Worm (Caenorhabditis elegans) whole organism, mixed stage, embryonic: ENCODE results near the gene B0244.9.

Source experiments
- M03D4.4 ChIP-seq: sonication (generic microtip); optimal IDR thresholded peaks from 2 replicates; lab custom pipeline; 2017; ENCODE audit warnings: mild to moderate bottlenecking, missing genetic modification characterization, missing compliant biosample characterization
- blmp-1 ChIP-seq: fragments of 150-350 bp; optimal IDR thresholded peaks from 2 replicates; lab custom pipeline; 2014; ENCODE audit warnings: missing biosample characterization, missing genetic modification characterization
- ceh-39 ChIP-seq: fragments of 150-350 bp; optimal IDR thresholded peaks from 2 replicates; lab custom pipeline; 2014; ENCODE audit warnings: missing biosample characterization, missing genetic modification characterization
- ceh-43 ChIP-seq: fragments of 200-800 bp; sonication (Bioruptor generic); optimal IDR thresholded peaks from 2 replicates; lab custom pipeline; 2018; ENCODE audit warnings: mild to moderate bottlenecking, missing genetic modification characterization, moderate library complexity, missing compliant biosample characterization
- ceh-83 ChIP-seq: fragments of 200-800 bp; sonication (Bioruptor generic); optimal IDR thresholded peaks from 2 replicates; lab custom pipeline; 2018; ENCODE audit warnings: mild to moderate bottlenecking, missing genetic modification characterization, missing compliant biosample characterization
- ces-1 ChIP-seq: fragments of 150-350 bp; optimal IDR thresholded peaks from 2 replicates; lab custom pipeline; 2014; ENCODE audit warnings: missing biosample characterization, missing genetic modification reagents, missing genetic modification characterization
- cnd-1 ChIP-seq: fragments of 200-800 bp; sonication (Bioruptor generic); optimal IDR thresholded peaks from 2 replicates; lab custom pipeline; 2018; ENCODE audit warnings: mild to moderate bottlenecking, missing genetic modification characterization, missing compliant biosample characterization
- drap-1 ChIP-seq: fragments of 200-800 bp; sonication (Bioruptor generic); optimal IDR thresholded peaks from 3 replicates; lab custom pipeline; 2018; ENCODE audit warnings: mild to moderate bottlenecking, missing genetic modification characterization, missing compliant biosample characterization
- elt-1 ChIP-seq: sonication (generic microtip); optimal IDR thresholded peaks from 2 replicates; lab custom pipeline; 2017; ENCODE audit warnings: missing genetic modification characterization, mild to moderate bottlenecking, missing compliant biosample characterization, antibody characterized with exemption, moderate library complexity, borderline replicate concordance; ENCODE audit not compliant: insufficient read depth
- flh-1 ChIP-seq: fragments of 200-800 bp; sonication (Bioruptor generic); optimal IDR thresholded peaks from 2 replicates; lab custom pipeline; 2018; ENCODE audit warnings: mild to moderate bottlenecking, missing genetic modification characterization, moderate library complexity, missing compliant biosample characterization
- ham-2 ChIP-seq: fragments of 200-800 bp; sonication (Bioruptor generic); optimal IDR thresholded peaks from 2 replicates; lab custom pipeline; 2018; ENCODE audit warnings: mild to moderate bottlenecking, missing genetic modification characterization, missing compliant biosample characterization
- lin-13 ChIP-seq: fragments of 150-350 bp; optimal IDR thresholded peaks from 2 replicates; lab custom pipeline; 2014; ENCODE audit warnings: missing biosample characterization, missing genetic modification characterization
- lin-32 ChIP-seq: fragments of 200-800 bp; sonication (Bioruptor generic); optimal IDR thresholded peaks from 2 replicates; lab custom pipeline; 2018; ENCODE audit warnings: mild to moderate bottlenecking, missing genetic modification characterization, missing compliant biosample characterization
- lsy-2 ChIP-seq: fragments of 150-350 bp; optimal IDR thresholded peaks from 2 replicates; lab custom pipeline; 2014; ENCODE audit warnings: missing biosample characterization, missing genetic modification characterization
- mab-5 ChIP-seq: fragments of 150-350 bp; optimal IDR thresholded peaks from 2 replicates; lab custom pipeline; 2014; ENCODE audit warnings: missing biosample characterization, missing genetic modification characterization
- mep-1 ChIP-seq: fragments of 150-350 bp; optimal IDR thresholded peaks from 2 replicates; lab custom pipeline; 2017; ENCODE audit warnings: missing biosample characterization, missing genetic modification reagents, missing genetic modification characterization, inconsistent platforms
- nhr-12 ChIP-seq: fragments of 150-350 bp; optimal IDR thresholded peaks from 2 replicates; lab custom pipeline; 2014; ENCODE audit warnings: missing biosample characterization, missing genetic modification characterization
- nhr-237 ChIP-seq: fragments of 150-350 bp; optimal IDR thresholded peaks from 2 replicates; lab custom pipeline; 2014; ENCODE audit warnings: missing biosample characterization, missing genetic modification characterization
- nhr-28 ChIP-seq: fragments of 150-350 bp; optimal IDR thresholded peaks from 2 replicates; lab custom pipeline; 2014; ENCODE audit warnings: missing biosample characterization, missing genetic modification characterization
- nhr-76 ChIP-seq: sonication (generic microtip); optimal IDR thresholded peaks from 2 replicates; lab custom pipeline; 2017; ENCODE audit warnings: missing biosample characterization, missing genetic modification characterization
- sem-2 ChIP-seq: fragments of 200-800 bp; sonication (Bioruptor generic); optimal IDR thresholded peaks from 2 replicates; lab custom pipeline; 2018; ENCODE audit warnings: mild to moderate bottlenecking, missing genetic modification characterization, missing compliant biosample characterization
- snpc-4 ChIP-seq: fragments of 150-350 bp; optimal IDR thresholded peaks from 2 replicates; lab custom pipeline; 2014; ENCODE audit warnings: missing biosample characterization, missing genetic modification characterization
- sptf-1 ChIP-seq: sonication (generic microtip); optimal IDR thresholded peaks from 2 replicates; lab custom pipeline; 2017; ENCODE audit warnings: mild to moderate bottlenecking, missing genetic modification characterization, moderate library complexity, missing compliant biosample characterization
- unc-120 ChIP-seq: sonication (generic microtip); optimal IDR thresholded peaks from 2 replicates; lab custom pipeline; 2017; ENCODE audit warnings: missing genetic modification characterization, missing compliant biosample characterization; ENCODE audit not compliant: poor library complexity, severe bottlenecking
- unc-62 ChIP-seq: fragments of 150-350 bp; optimal IDR thresholded peaks from 2 replicates; lab custom pipeline; 2014; ENCODE audit warnings: missing biosample characterization, missing genetic modification reagents, missing genetic modification characterization
- zip-8 ChIP-seq: fragments of 150-350 bp; optimal IDR thresholded peaks from 2 replicates; lab custom pipeline; 2014; ENCODE audit warnings: missing biosample characterization, missing genetic modification characterization
- ztf-11 ChIP-seq: fragments of 150-350 bp; optimal IDR thresholded peaks from 2 replicates; lab custom pipeline; 2014; ENCODE audit warnings: missing biosample characterization, missing genetic modification characterization

Gene B0244.9

DNA sequence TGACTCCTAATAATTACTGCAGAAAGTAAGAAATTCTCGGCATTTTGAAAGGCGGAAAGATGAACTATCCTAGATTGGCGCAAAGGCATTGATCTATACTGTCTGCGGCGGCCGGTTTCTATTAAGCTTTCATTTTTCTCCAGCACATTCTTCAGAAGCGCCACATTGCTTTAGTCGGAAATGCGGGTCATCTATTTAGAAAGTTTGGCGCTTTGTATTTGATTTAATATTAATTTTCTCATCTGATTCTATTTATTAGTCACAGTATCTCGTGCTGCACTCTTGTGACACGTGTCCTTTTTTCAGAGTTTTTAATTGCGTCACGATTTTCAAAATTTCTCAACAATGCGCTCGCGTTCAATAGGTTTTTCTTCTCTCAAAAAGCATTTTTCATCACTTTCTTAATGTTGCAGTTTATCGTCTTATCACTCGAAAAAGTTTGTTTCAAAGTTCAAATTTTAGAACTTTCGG, 15.8 kb downstream of the B0244.9 start:
- TF ChIP-seq ceh-39 (no peak), M03D4.4 (tag; lab: Kevin White, UChicago) (no peak), mep-1 (tag; lab: Kevin White, UChicago) (no peak), ztf-11 (tag; lab: Kevin White, UChicago) (no peak)

DNA sequence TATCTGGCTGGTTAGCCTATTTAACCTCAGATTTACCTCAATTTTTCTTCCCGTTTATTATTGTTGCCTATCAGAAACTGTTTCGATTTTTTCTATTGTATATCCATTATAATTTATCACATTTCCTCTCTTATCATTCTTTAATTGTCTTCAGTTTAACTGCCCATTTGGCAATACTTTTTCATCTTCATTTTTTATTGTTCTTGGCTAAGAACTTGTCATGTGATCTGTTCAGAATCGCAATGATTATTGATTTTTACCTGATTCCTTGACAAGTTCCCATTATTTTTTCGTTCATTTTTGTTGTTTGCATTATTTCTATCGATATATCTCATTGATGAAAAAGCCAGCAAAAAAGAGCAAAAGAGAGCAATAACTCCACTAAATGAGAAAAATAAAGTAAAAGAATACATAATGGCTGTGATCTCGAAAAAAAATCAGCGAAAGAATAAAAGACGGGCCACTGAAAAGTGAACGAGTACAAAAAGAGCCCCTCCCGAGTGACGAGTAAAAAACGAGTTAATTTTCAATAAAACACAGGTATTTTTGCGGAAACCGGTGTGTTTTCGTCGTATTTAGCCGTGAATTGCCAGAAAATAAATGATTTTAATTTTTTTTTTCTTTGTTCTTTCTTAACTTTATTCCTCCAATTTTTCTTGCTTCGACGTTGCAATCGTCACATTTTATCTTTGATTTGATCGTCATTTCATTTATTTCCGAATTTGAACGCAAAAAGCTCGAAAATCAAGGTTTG, 16.4 kb downstream of the B0244.9 start, which contains the start of gene arf-1:
TSS of gene arf-1 (plus strand) at position 657 of the 754 bp plus-strand sequence.
- TF ChIP-seq flh-1 (GFP tag; lab: Kevin White, UChicago) (no peak), M03D4.4 (tag; lab: Kevin White, UChicago) (no peak), sptf-1 (no peak), nhr-76 (tag; lab: Kevin White, UChicago) (no peak), ham-2 (GFP tag; lab: Kevin White, UChicago) (no peak), mab-5 (tag; lab: Kevin White, UChicago) (no peak)

DNA sequence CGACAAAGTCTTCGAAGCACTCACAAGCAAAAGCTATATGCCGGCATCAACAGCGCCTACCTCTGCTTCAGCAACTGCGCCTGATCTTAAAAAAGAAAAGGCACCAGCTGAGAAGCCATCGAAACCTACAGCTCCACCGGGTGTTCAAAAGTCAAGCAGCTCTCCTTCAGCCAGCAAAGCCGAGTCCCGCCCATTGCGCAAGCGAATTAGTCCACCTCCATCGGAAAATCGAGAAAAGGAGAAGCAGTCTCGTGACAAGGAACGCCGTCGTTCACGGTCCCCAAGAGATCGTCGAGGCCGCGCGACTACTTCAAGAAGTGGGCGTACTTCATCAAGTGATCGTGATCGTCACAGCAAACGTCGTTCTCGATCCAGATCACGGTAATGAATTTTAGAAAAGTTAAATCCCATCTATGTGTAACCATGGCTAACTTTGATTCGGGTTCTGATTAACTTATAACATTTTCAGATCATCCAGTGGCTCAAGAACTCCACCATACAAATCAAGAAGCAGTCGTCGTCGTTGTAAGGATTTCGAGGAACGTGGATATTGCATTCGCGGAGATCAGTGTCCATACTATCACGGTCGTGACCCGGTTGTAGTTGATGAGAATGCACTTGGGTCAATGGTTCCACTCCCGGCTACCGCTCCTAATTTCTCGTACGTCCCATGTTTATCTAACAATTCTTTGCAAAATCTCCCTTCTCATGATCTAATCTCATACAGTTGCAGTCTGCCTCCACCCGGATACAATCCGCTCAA, 18.8 kb downstream of the B0244.9 start:
- TF ChIP-seq blmp-1 (tag; lab: Kevin White, UChicago) (no peak), cnd-1 (tag; lab: Kevin White, UChicago) (no peak), snpc-4 (tag; lab: Kevin White, UChicago) (no peak), ceh-43 (GFP tag; lab: Kevin White, UChicago) (no peak), zip-8 (tag; lab: Kevin White, UChicago) (no peak), elt-1 (tag; lab: Kevin White, UChicago) (no peak), ztf-11 (tag; lab: Kevin White, UChicago) (no peak), nhr-12 (tag; lab: Kevin White, UChicago) (no peak), nhr-28 (no peak), unc-62 (no peak)

DNA sequence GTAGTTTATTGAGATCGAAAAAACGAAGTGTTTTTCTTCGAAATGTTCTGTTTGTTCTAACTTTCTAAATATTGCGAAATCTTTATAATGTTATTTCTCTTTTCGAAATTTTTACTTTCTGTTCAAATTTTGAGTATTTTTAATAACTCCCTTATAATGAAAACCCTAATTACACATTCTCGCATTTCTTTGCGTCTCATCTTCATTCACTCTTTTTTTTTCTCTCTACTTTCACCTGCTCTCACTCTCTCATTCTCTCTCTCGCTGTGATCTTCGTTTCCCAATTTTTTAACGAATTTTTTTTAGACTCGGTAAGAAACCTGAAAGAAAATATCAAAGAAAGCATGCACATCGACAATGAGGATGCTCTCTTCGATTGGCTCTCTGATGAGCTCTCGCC, 19.6 kb downstream of the B0244.9 start, which contains the start of gene rbm-26:
TSS of gene rbm-26 (plus strand) at position 301 of the 400 bp plus-strand sequence.
- TF ChIP-seq lin-13 (no peak), drap-1 (no peak), ceh-83 (GFP tag; lab: Kevin White, UChicago) (no peak), lsy-2 (tag; lab: Kevin White, UChicago) (no peak), ztf-11 (tag; lab: Kevin White, UChicago) (no peak), nhr-28 (no peak), mep-1 (tag; lab: Kevin White, UChicago) (no peak), ces-1 (GFP tag; lab: Kevin White, UChicago) (no peak), M03D4.4 (tag; lab: Kevin White, UChicago) (no peak), ceh-39 (no peak), mab-5 (tag; lab: Kevin White, UChicago) (no peak), nhr-237 (tag; lab: Kevin White, UChicago) (no peak), snpc-4 (tag; lab: Kevin White, UChicago) (no peak), sem-2 (no peak), nhr-76 (tag; lab: Kevin White, UChicago) (no peak), ceh-43 (GFP tag; lab: Kevin White, UChicago) (no peak), unc-120 (no peak), zip-8 (tag; lab: Kevin White, UChicago) (no peak), blmp-1 (tag; lab: Kevin White, UChicago) (no peak), flh-1 (GFP tag; lab: Kevin White, UChicago) (no peak)

DNA sequence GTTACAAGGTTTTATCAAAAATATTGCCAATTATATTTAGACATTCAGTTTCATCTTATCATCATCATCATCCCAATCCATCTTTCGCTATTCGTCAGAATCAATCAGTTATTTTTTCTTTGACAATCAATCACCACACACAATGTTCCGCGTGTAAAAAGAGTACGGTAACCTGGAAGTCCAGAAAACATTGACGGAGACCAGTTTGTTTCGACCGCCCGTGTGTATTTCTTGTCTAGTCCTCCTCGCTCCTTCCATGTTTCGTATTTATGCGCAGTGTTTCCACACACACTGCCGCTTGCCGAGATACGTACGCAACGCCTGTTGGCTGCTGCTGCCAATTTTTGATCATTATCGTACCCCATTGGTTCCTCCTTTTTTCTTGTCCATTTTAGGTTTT, 20.2 kb downstream of the B0244.9 start:
- peak; percentile 25 for TF ChIP-seq sptf-1
- no peak for TF ChIP-seq lin-32 (GFP tag; lab: Kevin White, UChicago)
- TF ChIP-seq mep-1 (tag; lab: Kevin White, UChicago) = peak; percentile 28
- TF ChIP-seq ham-2 (GFP tag; lab: Kevin White, UChicago) = peak; percentile 28
- TF ChIP-seq, all 35 proteins: peak for 3
